7 worm cellular contexts compared by ENCODE assay signal in the genomic region with DNA sequence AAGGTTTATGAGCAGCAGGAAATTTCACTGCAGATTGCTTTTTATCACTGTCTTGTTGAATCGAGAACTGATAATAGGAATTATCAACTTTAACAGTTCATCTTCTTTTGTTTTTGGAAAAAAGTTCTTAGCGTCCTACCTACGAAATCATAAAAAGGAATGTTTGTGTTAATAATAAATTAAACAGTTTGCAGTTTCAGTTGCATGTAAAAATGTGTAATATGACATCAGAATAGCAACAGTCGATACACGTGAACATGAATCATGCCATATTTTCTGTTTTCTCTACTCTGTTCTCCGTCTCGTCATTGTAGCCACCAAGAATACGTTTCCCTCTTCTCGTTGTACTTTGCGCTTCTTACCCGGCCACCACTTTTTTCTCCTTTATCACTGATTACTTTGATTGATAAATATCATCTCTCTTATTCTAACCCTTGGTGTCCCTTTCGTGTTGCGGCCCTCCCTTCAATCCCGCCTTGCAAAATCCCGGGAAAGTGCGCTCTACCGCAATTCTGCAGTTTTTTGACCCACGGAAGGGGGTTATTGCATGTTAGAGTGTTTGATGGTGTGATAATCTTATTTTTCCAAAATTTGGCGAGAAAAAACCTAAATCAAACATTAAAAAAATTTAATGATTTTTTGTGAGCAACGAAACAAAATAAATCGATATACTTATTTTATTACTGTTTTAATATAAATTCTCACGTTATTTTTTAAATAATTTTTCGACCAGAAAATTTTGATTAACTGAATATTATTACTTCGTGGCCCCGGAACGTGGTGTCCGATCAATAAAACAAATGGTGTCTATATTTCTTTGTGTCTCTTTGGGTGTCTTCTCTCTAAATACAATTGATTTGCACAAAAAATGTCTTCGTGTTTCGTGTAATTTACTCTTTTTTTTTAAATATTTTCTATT.
TF ChIP-seq lines count a peak whose summit lies in the region.

A gene (plus strand): TSS at position 869 of the 919 bp plus-strand sequence.

TF ChIP-seq in whole organism, L1 larva, 84 proteins besides CTCF, POLR2A, EP300 and RAD21 (continues in another document):
- peak; percentile 69 for TF ChIP-seq lin-14 (GFP tag; optimal IDR thresholded peaks at IDR 0.05; lab: Kevin White, UChicago)
- TF ChIP-seq lin-35 (GFP tag; optimal IDR thresholded peaks at IDR 0.05; lab: Kevin White, UChicago): peak; percentile 23 to 57
- TF ChIP-seq nhr-85 (tag; lab: Kevin White, UChicago): peak; percentile 77
- peak in 1 of 2 experiments; percentile 61 for TF ChIP-seq mdl-1 (tag; optimal IDR thresholded peaks at IDR 0.05; lab: Kevin White, UChicago)
- TF ChIP-seq tbx-2 (tag; optimal IDR thresholded peaks at IDR 0.05; lab: Kevin White, UChicago): peak; percentile 44
- TF ChIP-seq fkh-10 (GFP tag; optimal IDR thresholded peaks at IDR 0.05; lab: Kevin White, UChicago): no peak
- TF ChIP-seq dpl-1 (GFP tag; optimal IDR thresholded peaks at IDR 0.05; lab: Kevin White, UChicago): peak in 2 of 3 experiments; percentile 22 to 55
- no peak for TF ChIP-seq nhr-84 (tag; optimal IDR thresholded peaks at IDR 0.05; lab: Kevin White, UChicago)
- no peak for TF ChIP-seq pqm-1 (tag; optimal IDR thresholded peaks at IDR 0.05; lab: Kevin White, UChicago)
- peak in 2 of 6 experiments; percentile 49 to 81 for TF ChIP-seq elt-3 (tag; optimal IDR thresholded peaks at IDR 0.05; lab: Kevin White, UChicago)
- no peak for TF ChIP-seq nhr-11 (tag; optimal IDR thresholded peaks at IDR 0.05; lab: Kevin White, UChicago)

TF ChIP-seq in whole organism, L2 larva, 48 proteins besides CTCF, POLR2A, EP300 and RAD21 (continues in another document):
- TF ChIP-seq alr-1 (tag; optimal IDR thresholded peaks at IDR 0.05; lab: Kevin White, UChicago) (no peak), nhr-21 (tag; optimal IDR thresholded peaks at IDR 0.05; lab: Kevin White, UChicago) (peak; percentile 73), ztf-4 (tag; optimal IDR thresholded peaks at IDR 0.05; lab: Kevin White, UChicago) (peak; percentile 13), ZK546.5 (tag; optimal IDR thresholded peaks at IDR 0.05; lab: Kevin White, UChicago) (no peak), nhr-23 (tag; optimal IDR thresholded peaks at IDR 0.05; lab: Kevin White, UChicago) (no peak), crh-2 (tag; optimal IDR thresholded peaks at IDR 0.05; lab: Kevin White, UChicago) (peak; percentile 74), peb-1 (tag; optimal IDR thresholded peaks at IDR 0.05; lab: Kevin White, UChicago) (no peak), nhr-129 (tag; optimal IDR thresholded peaks at IDR 0.05; lab: Kevin White, UChicago) (peak; percentile 53), nhr-25 (tag; optimal IDR thresholded peaks at IDR 0.05; lab: Kevin White, UChicago) (peak; percentile 53), sma-3 (GFP tag; optimal IDR thresholded peaks at IDR 0.05; lab: Kevin White, UChicago) (peak; percentile 58), C34F6.9 (tag; optimal IDR thresholded peaks at IDR 0.05; lab: Kevin White, UChicago) (peak; percentile 21)

TF ChIP-seq in whole organism, L3 larva, 47 proteins besides CTCF, POLR2A, EP300 and RAD21 (continues in another document):
- peak; percentile 0 to 46 (median 14) for TF ChIP-seq elt-3 (tag; optimal IDR thresholded peaks at IDR 0.05; lab: Kevin White, UChicago)
- TF ChIP-seq R02D3.7 (tag; optimal IDR thresholded peaks at IDR 0.05; lab: Kevin White, UChicago): no peak
- TF ChIP-seq ztf-11 (tag; optimal IDR thresholded peaks at IDR 0.05; lab: Kevin White, UChicago): no peak
- peak; percentile 54 for TF ChIP-seq lin-15B (tag; optimal IDR thresholded peaks at IDR 0.05; lab: Kevin White, UChicago)
- peak; percentile 56 for TF ChIP-seq jun-1 (tag; optimal IDR thresholded peaks at IDR 0.05; lab: Kevin White, UChicago)
- peak; percentile 92 for TF ChIP-seq elt-2 (tag; optimal IDR thresholded peaks at IDR 0.05; lab: Kevin White, UChicago)
- TF ChIP-seq pqm-1 (tag; optimal IDR thresholded peaks at IDR 0.05; lab: Kevin White, UChicago): peak; percentile 18
- TF ChIP-seq hmg-11 (tag; optimal IDR thresholded peaks at IDR 0.05; lab: Kevin White, UChicago): peak; percentile 3
- TF ChIP-seq nhr-23 (tag; optimal IDR thresholded peaks at IDR 0.05; lab: Kevin White, UChicago): peak; percentile 53
- no peak for TF ChIP-seq nhr-76 (tag; optimal IDR thresholded peaks at IDR 0.05; lab: Kevin White, UChicago)
- TF ChIP-seq nhr-25 (tag; optimal IDR thresholded peaks at IDR 0.05; lab: Kevin White, UChicago): peak; percentile 48
- no peak for TF ChIP-seq lin-39 (tag; optimal IDR thresholded peaks at IDR 0.05; lab: Kevin White, UChicago)

TF ChIP-seq in whole organism, L4 larva, 104 proteins besides CTCF, POLR2A, EP300 and RAD21 (continues in another document):
- TF ChIP-seq aha-1 (tag; lab: Kevin White, UChicago) (peak; percentile 92), cey-2 (tag; optimal IDR thresholded peaks at IDR 0.05; lab: Kevin White, UChicago; ENCODE audit: borderline replicate concordance, insufficient read depth) (peak; percentile 87), ztf-7 (tag; optimal IDR thresholded peaks at IDR 0.05; lab: Kevin White, UChicago) (no peak), ceh-62 (tag; optimal IDR thresholded peaks at IDR 0.05; lab: Kevin White, UChicago) (no peak), F49E8.2 (tag; optimal IDR thresholded peaks at IDR 0.05; lab: Kevin White, UChicago; ENCODE audit: borderline replicate concordance) (no peak), pqm-1 (tag; optimal IDR thresholded peaks at IDR 0.05; lab: Kevin White, UChicago) (peak; percentile 87), dmd-6 (GFP tag; IDR thresholded peaks at IDR 0.05; lab: Robert Waterston, UW) (peak; percentile 73), ama-1 (optimal IDR thresholded peaks at IDR 0.05; lab: Kevin White, UChicago) (no peak), hlh-30 (tag; optimal IDR thresholded peaks at IDR 0.05; lab: Kevin White, UChicago; ENCODE audit: insufficient read depth) (peak; percentile 58), set-16 (GFP tag; IDR thresholded peaks at IDR 0.05; lab: Robert Waterston, UW) (no peak), ceh-20 (GFP tag; IDR thresholded peaks at IDR 0.05; lab: Robert Waterston, UW) (no peak), mdl-1 (tag; optimal IDR thresholded peaks at IDR 0.05; lab: Kevin White, UChicago) (peak in 1 of 2 experiments; percentile 84)

TF ChIP-seq in whole organism, late embryonic, 69 proteins besides CTCF, POLR2A, EP300 and RAD21:
- TF ChIP-seq elt-4 (tag; optimal IDR thresholded peaks at IDR 0.05; lab: Kevin White, UChicago): no peak
- peak; percentile 31 for TF ChIP-seq tbx-2 (tag; optimal IDR thresholded peaks at IDR 0.05; lab: Kevin White, UChicago)
- no peak for TF ChIP-seq unc-55 (GFP tag; optimal IDR thresholded peaks at IDR 0.05; lab: Kevin White, UChicago)
- TF ChIP-seq elt-2 (tag; optimal IDR thresholded peaks at IDR 0.05; lab: Kevin White, UChicago): peak; percentile 46
- no peak for TF ChIP-seq ceh-14 (tag; optimal IDR thresholded peaks at IDR 0.05; lab: Kevin White, UChicago)
- no peak for TF ChIP-seq unc-3 (GFP tag; conservative IDR thresholded peaks at IDR 0.05; lab: Robert Waterston, UW)
- no peak for TF ChIP-seq unc-3 (tag; optimal IDR thresholded peaks at IDR 0.05; lab: Kevin White, UChicago)
- TF ChIP-seq ama-1 (optimal IDR thresholded peaks at IDR 0.05; lab: Kevin White, UChicago): no peak

TF ChIP-seq in whole organism, mixed stage, embryonic, 35 proteins besides CTCF, POLR2A, EP300 and RAD21:
- no peak for TF ChIP-seq sptf-1 (tag; optimal IDR thresholded peaks at IDR 0.05; lab: Kevin White, UChicago)
- TF ChIP-seq unc-120 (tag; optimal IDR thresholded peaks at IDR 0.05; lab: Kevin White, UChicago; ENCODE audit: poor library complexity, severe bottlenecking): peak; percentile 7
- TF ChIP-seq mep-1 (tag; optimal IDR thresholded peaks at IDR 0.05; lab: Kevin White, UChicago): peak; percentile 14
- peak; percentile 17 for TF ChIP-seq unc-62 (GFP tag; optimal IDR thresholded peaks at IDR 0.05; lab: Kevin White, UChicago)
TF ChIP-seq in whole organism, mixed stage, embryonic: peak in this region for 3.

TF ChIP-seq in whole organism, young adult, 124 proteins besides CTCF, POLR2A, EP300 and RAD21:
- TF ChIP-seq F57C9.4 (tag; optimal IDR thresholded peaks at IDR 0.05; lab: Kevin White, UChicago) (no peak), ztf-26 (tag; optimal IDR thresholded peaks at IDR 0.05; lab: Kevin White, UChicago) (peak; percentile 40), ZK185.1 (tag; optimal IDR thresholded peaks at IDR 0.05; lab: Kevin White, UChicago; ENCODE audit: poor library complexity, severe bottlenecking) (no peak), lin-40 (tag; optimal IDR thresholded peaks at IDR 0.05; lab: Kevin White, UChicago) (peak; percentile 47), F37B4.10 (GFP tag; IDR thresholded peaks at IDR 0.05; lab: Robert Waterston, UW) (no peak), atf-7 (tag; optimal IDR thresholded peaks at IDR 0.05; lab: Kevin White, UChicago) (peak; percentile 65), snpc-3.4 (tag; optimal IDR thresholded peaks at IDR 0.05; lab: Kevin White, UChicago) (no peak), egrh-3 (GFP tag; IDR thresholded peaks at IDR 0.05; lab: Robert Waterston, UW) (no peak), B0261.1 (tag; optimal IDR thresholded peaks at IDR 0.05; lab: Kevin White, UChicago) (no peak), tbx-9 (tag; optimal IDR thresholded peaks at IDR 0.05; lab: Kevin White, UChicago; ENCODE audit: borderline replicate concordance) (no peak), nfyb-1 (GFP tag; IDR thresholded peaks at IDR 0.05; lab: Robert Waterston, UW) (no peak), F52B5.7 (tag; optimal IDR thresholded peaks at IDR 0.05; lab: Kevin White, UChicago) (no peak), mcd-1 (GFP tag; IDR thresholded peaks at IDR 0.05; lab: Robert Waterston, UW) (peak; percentile 53), attf-5 (GFP tag; optimal IDR thresholded peaks at IDR 0.05; lab: Kevin White, UChicago) (peak; percentile 1), zim-3 (tag; optimal IDR thresholded peaks at IDR 0.05; lab: Kevin White, UChicago) (no peak), lin-35 (GFP tag; optimal IDR thresholded peaks at IDR 0.05; lab: Kevin White, UChicago) (peak in 1 of 3 experiments; percentile 29), nhr-80 (tag; optimal IDR thresholded peaks at IDR 0.05; lab: Kevin White, UChicago) (peak; percentile 86), T07F8.4 (tag; optimal IDR thresholded peaks at IDR 0.05; lab: Kevin White, UChicago) (no peak), ceh-27 (GFP tag; optimal IDR thresholded peaks at IDR 0.05; lab: Kevin White, UChicago) (no peak), efl-1 (GFP tag; optimal IDR thresholded peaks at IDR 0.05; lab: Kevin White, UChicago) (no peak)
TF ChIP-seq in whole organism, young adult: peak in this region for 7.
